Worm (Caenorhabditis elegans) whole organism, L1 larva: ENCODE measurements around the gene ZC513.3.

Experiments used
- C04F5.9 ChIP-seq: sonication (generic microtip); optimal IDR thresholded peaks from 2 replicates; lab custom pipeline; 2016; ENCODE audit warnings: missing genetic modification characterization, missing compliant biosample characterization
- C16A3.4 ChIP-seq: fragments of 150-350 bp; optimal IDR thresholded peaks from 2 replicates; lab custom pipeline; 2014; ENCODE audit warnings: missing biosample characterization, missing genetic modification characterization
- C34B4.2 ChIP-seq: sonication (generic microtip); optimal IDR thresholded peaks from 2 replicates; lab custom pipeline; 2017; ENCODE audit warnings: mild to moderate bottlenecking, missing genetic modification characterization, missing compliant biosample characterization
- F16B12.6 ChIP-seq: fragments of 150-350 bp; optimal IDR thresholded peaks from 2 replicates; lab custom pipeline; 2014; ENCODE audit warnings: missing biosample characterization, missing genetic modification characterization
- Y116A8C.19 ChIP-seq: sonication (generic microtip); optimal IDR thresholded peaks from 2 replicates; lab custom pipeline; 2016; ENCODE audit warnings: missing compliant biosample characterization, missing genetic modification characterization, borderline replicate concordance
- aly-2 ChIP-seq: fragments of 150-350 bp; optimal IDR thresholded peaks from 2 replicates; lab custom pipeline; 2014; ENCODE audit warnings: missing biosample characterization, missing genetic modification characterization
- ama-1 ChIP-seq: fragments of 150-350 bp; optimal IDR thresholded peaks from 2 replicates; lab custom pipeline; 2014
- blmp-1 ChIP-seq: fragments of 150-350 bp; optimal IDR thresholded peaks from 2 replicates; lab custom pipeline; 2014; ENCODE audit warnings: missing biosample characterization, missing genetic modification characterization
- ceh-63 ChIP-seq: fragments of 200-800 bp; sonication (Bioruptor generic); optimal IDR thresholded peaks from 2 replicates; lab custom pipeline; 2018; ENCODE audit warnings: mild to moderate bottlenecking, missing genetic modification characterization, missing compliant biosample characterization
- ceh-88 ChIP-seq: fragments of 200-800 bp; sonication (Bioruptor generic); IDR thresholded peaks from 2 replicates; pipeline ENCODE4 v1.3.6; 2022; ENCODE audit warnings: missing genetic modification characterization, missing compliant biosample characterization
- ceh-90 ChIP-seq: sonication (generic microtip); optimal IDR thresholded peaks from 2 replicates; lab custom pipeline; 2016; ENCODE audit warnings: missing genetic modification characterization, missing compliant biosample characterization
- dsc-1 ChIP-seq: sonication (generic microtip); optimal IDR thresholded peaks from 2 replicates; lab custom pipeline; 2016; ENCODE audit warnings: mild to moderate bottlenecking, missing genetic modification characterization, missing compliant biosample characterization
- efl-1 ChIP-seq, 4 experiments: fragments of 150-350 bp; optimal IDR thresholded peaks in 3 of 4; peaks in 1 of 4; 1 replicate in 1 of 4; 2 replicates in 3 of 4; lab custom pipeline; 2014; ENCODE audit warnings: missing biosample characterization in 2 of 4, missing genetic modification characterization in 2 of 4, missing genetic modification reagents in 2 of 4
- egl-13 ChIP-seq: sonication (generic microtip); optimal IDR thresholded peaks from 2 replicates; lab custom pipeline; 2016; ENCODE audit warnings: missing genotype, missing genetic modification reagents, missing genetic modification characterization, missing compliant biosample characterization
- elt-2 ChIP-seq: sonication (generic microtip); optimal IDR thresholded peaks from 2 replicates; lab custom pipeline; 2016; ENCODE audit warnings: missing genetic modification characterization, mild to moderate bottlenecking, inconsistent platforms, missing compliant biosample characterization, missing genetic modification reagents
- elt-3 ChIP-seq, 6 experiments: fragments of 150-350 bp in 1 of 6; sonication (generic microtip); optimal IDR thresholded peaks; 2 replicates each; lab custom pipeline; 2017 to 2018; ENCODE audit warnings: missing biosample characterization in 6 of 6, missing genetic modification characterization in 6 of 6, inconsistent platforms in 1 of 6
- fkh-10 ChIP-seq: sonication (generic microtip); optimal IDR thresholded peaks from 2 replicates; lab custom pipeline; 2017; ENCODE audit warnings: missing biosample characterization, missing genetic modification reagents, missing genetic modification characterization
- fkh-8 ChIP-seq: sonication (generic microtip); optimal IDR thresholded peaks from 2 replicates; lab custom pipeline; 2016; ENCODE audit warnings: mild to moderate bottlenecking, missing genetic modification characterization, missing compliant biosample characterization
- fos-1 ChIP-seq: fragments of 150-350 bp; optimal IDR thresholded peaks from 2 replicates; lab custom pipeline; 2014; ENCODE audit warnings: missing biosample characterization, missing genetic modification characterization
- grh-1 ChIP-seq: fragments of 200-800 bp; sonication (Bioruptor generic); IDR thresholded peaks from 2 replicates; pipeline ENCODE4 v1.3.6; 2022; ENCODE audit warnings: missing genetic modification reagents, missing genetic modification characterization, missing compliant biosample characterization
- hlh-17 ChIP-seq: fragments of 200-800 bp; sonication (Bioruptor generic); optimal IDR thresholded peaks from 2 replicates; lab custom pipeline; 2018; ENCODE audit warnings: missing genetic modification characterization, mild to moderate bottlenecking, missing compliant biosample characterization, moderate library complexity, borderline replicate concordance
- hlh-4 ChIP-seq: sonication (generic microtip); optimal IDR thresholded peaks from 2 replicates; lab custom pipeline; 2016; ENCODE audit warnings: mild to moderate bottlenecking, missing genetic modification characterization, missing compliant biosample characterization
- hpl-2 ChIP-seq: fragments of 150-350 bp; optimal IDR thresholded peaks from 2 replicates; lab custom pipeline; 2014; ENCODE audit warnings: missing biosample characterization, missing genetic modification reagents, missing genetic modification characterization
- jun-1 ChIP-seq: fragments of 150-350 bp; optimal IDR thresholded peaks from 2 replicates; lab custom pipeline; 2014; ENCODE audit warnings: missing biosample characterization, missing genetic modification reagents, missing genetic modification characterization
- lin-14 ChIP-seq: fragments of 200-800 bp; sonication (Bioruptor generic); optimal IDR thresholded peaks from 2 replicates; lab custom pipeline; 2018; ENCODE audit warnings: mild to moderate bottlenecking, missing genetic modification characterization, moderate library complexity, missing compliant biosample characterization
- lin-35 ChIP-seq, 2 experiments: fragments of 150-350 bp; optimal IDR thresholded peaks; 2 replicates each; lab custom pipeline; 2014; ENCODE audit warnings: missing biosample characterization in 2 of 2, missing genetic modification characterization in 2 of 2, missing genetic modification reagents in 2 of 2
- lin-39 ChIP-seq: fragments of 150-350 bp; optimal IDR thresholded peaks from 2 replicates; lab custom pipeline; 2014; ENCODE audit warnings: missing biosample characterization, missing genetic modification reagents, missing genetic modification characterization
- lir-3 ChIP-seq: sonication (generic microtip); optimal IDR thresholded peaks from 2 replicates; lab custom pipeline; 2016; ENCODE audit warnings: mild to moderate bottlenecking, missing genetic modification characterization, moderate library complexity, missing compliant biosample characterization; ENCODE audit not compliant: poor library complexity
- lsy-2 ChIP-seq, 2 experiments: fragments of 150-350 bp; optimal IDR thresholded peaks; 2 replicates each; lab custom pipeline; 2014; ENCODE audit warnings: missing biosample characterization in 2 of 2, missing genetic modification characterization in 2 of 2
- mab-9 ChIP-seq: fragments of 200-800 bp; sonication (Bioruptor generic); IDR thresholded peaks from 2 replicates; pipeline ENCODE4 v1.3.6; 2022; ENCODE audit warnings: missing genetic modification reagents, missing genetic modification characterization, missing compliant biosample characterization
- mdl-1 ChIP-seq, 2 experiments: fragments of 150-350 bp; optimal IDR thresholded peaks; 2 replicates each; lab custom pipeline; 2014 to 2017; ENCODE audit warnings: missing biosample characterization in 2 of 2, missing genetic modification characterization in 2 of 2, inconsistent platforms in 1 of 2
- mef-2 ChIP-seq: fragments of 150-350 bp; optimal IDR thresholded peaks from 2 replicates; lab custom pipeline; 2014; ENCODE audit warnings: missing biosample characterization, missing genetic modification characterization
- nhr-11 ChIP-seq: fragments of 150-350 bp; optimal IDR thresholded peaks from 2 replicates; lab custom pipeline; 2014; ENCODE audit warnings: missing biosample characterization, missing genetic modification characterization
- nhr-12 ChIP-seq: sonication (generic microtip); optimal IDR thresholded peaks from 2 replicates; lab custom pipeline; 2017; ENCODE audit warnings: missing biosample characterization, missing genetic modification characterization
- nhr-19 ChIP-seq: fragments of 200-800 bp; sonication (Bioruptor generic); conservative IDR thresholded peaks from 2 replicates; pipeline ENCODE4 v1.3.6; 2022; ENCODE audit warnings: missing genetic modification characterization, missing compliant biosample characterization
- nhr-20 ChIP-seq: sonication (generic microtip); optimal IDR thresholded peaks from 2 replicates; lab custom pipeline; 2016; ENCODE audit warnings: mild to moderate bottlenecking, missing genetic modification characterization, missing compliant biosample characterization
- nhr-28 ChIP-seq: fragments of 150-350 bp; optimal IDR thresholded peaks from 2 replicates; lab custom pipeline; 2014; ENCODE audit warnings: missing biosample characterization, missing genetic modification characterization
- nhr-47 ChIP-seq: sonication (generic microtip); optimal IDR thresholded peaks from 2 replicates; lab custom pipeline; 2016; ENCODE audit warnings: mild to moderate bottlenecking, missing genetic modification characterization, moderate library complexity, missing compliant biosample characterization
- nhr-71 ChIP-seq: sonication (generic microtip); optimal IDR thresholded peaks from 2 replicates; lab custom pipeline; 2016; ENCODE audit warnings: mild to moderate bottlenecking, missing genetic modification characterization, moderate library complexity, missing compliant biosample characterization
- nhr-77 ChIP-seq: fragments of 150-350 bp; optimal IDR thresholded peaks from 2 replicates; lab custom pipeline; 2014; ENCODE audit warnings: missing biosample characterization, missing genetic modification characterization
- nhr-85 ChIP-seq: sonication (generic microtip); peaks from one replicate; lab custom pipeline; 2016; ENCODE audit warnings: missing genetic modification characterization, inconsistent platforms, missing compliant biosample characterization
- nhr-90 ChIP-seq: sonication (generic microtip); optimal IDR thresholded peaks from 2 replicates; lab custom pipeline; 2016; ENCODE audit warnings: mild to moderate bottlenecking, missing genetic modification characterization, missing compliant biosample characterization; ENCODE audit not compliant: poor library complexity
- rnt-1 ChIP-seq: sonication (generic microtip); optimal IDR thresholded peaks from 2 replicates; lab custom pipeline; 2016; ENCODE audit warnings: mild to moderate bottlenecking, missing genetic modification characterization, moderate library complexity, missing compliant biosample characterization
- skn-1 ChIP-seq: fragments of 150-350 bp; optimal IDR thresholded peaks from 2 replicates; lab custom pipeline; 2014; ENCODE audit warnings: missing biosample characterization, missing genetic modification characterization
- snu-23 ChIP-seq: sonication (generic microtip); optimal IDR thresholded peaks from 2 replicates; lab custom pipeline; 2016; ENCODE audit warnings: missing genetic modification characterization, missing compliant biosample characterization
- sptf-1 ChIP-seq: fragments of 150-350 bp; optimal IDR thresholded peaks from 2 replicates; lab custom pipeline; 2014; ENCODE audit warnings: missing biosample characterization, missing genetic modification characterization
- sup-37 ChIP-seq: fragments of 200-800 bp; sonication (Bioruptor generic); optimal IDR thresholded peaks from 2 replicates; lab custom pipeline; 2018; ENCODE audit warnings: mild to moderate bottlenecking, missing genetic modification characterization, missing compliant biosample characterization
- tbx-2 ChIP-seq: sonication (generic microtip); optimal IDR thresholded peaks from 2 replicates; lab custom pipeline; 2016; ENCODE audit warnings: missing genetic modification characterization, missing compliant biosample characterization
- tlp-1 ChIP-seq: fragments of 150-350 bp; optimal IDR thresholded peaks from 2 replicates; lab custom pipeline; 2014; ENCODE audit warnings: missing biosample characterization, missing genetic modification characterization
- unc-62 ChIP-seq: fragments of 150-350 bp; optimal IDR thresholded peaks from 2 replicates; lab custom pipeline; 2014; ENCODE audit warnings: missing biosample characterization, missing genetic modification reagents, missing genetic modification characterization
- unc-86 ChIP-seq: sonication (generic microtip); optimal IDR thresholded peaks from 2 replicates; lab custom pipeline; 2016; ENCODE audit warnings: missing genetic modification characterization, missing compliant biosample characterization
- unc-98 ChIP-seq: fragments of 200-800 bp; sonication (Bioruptor generic); IDR thresholded peaks from 2 replicates; pipeline ENCODE4 v1.3.6; 2022; ENCODE audit warnings: missing genetic modification characterization, missing compliant biosample characterization
- zip-4 ChIP-seq: fragments of 200-800 bp; sonication (Bioruptor generic); optimal IDR thresholded peaks from 2 replicates; lab custom pipeline; 2018; ENCODE audit warnings: mild to moderate bottlenecking, missing genetic modification characterization, moderate library complexity, missing compliant biosample characterization

Gene ZC513.3

DNA sequence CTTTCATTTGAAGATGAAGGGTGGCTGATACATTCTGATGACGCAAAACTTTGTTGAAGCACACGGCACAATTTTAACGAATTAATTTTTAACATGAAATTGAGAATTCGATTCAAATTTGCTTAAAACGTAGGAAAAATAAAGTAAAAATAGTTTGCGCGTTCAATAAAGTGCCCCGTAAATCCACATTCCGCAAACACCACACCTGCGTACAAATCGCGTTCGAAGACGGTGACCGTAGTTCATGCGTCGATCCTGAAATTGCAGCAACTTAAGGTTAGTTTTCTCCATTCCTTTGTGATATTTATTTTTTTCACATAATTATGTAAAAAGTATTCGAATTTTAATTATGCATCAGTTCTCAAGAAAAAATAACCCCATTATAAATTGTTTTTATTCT is 22.1 kb upstream of the ZC513.3 start, which contains the start of gene F43H9.3 (continued):
- TF ChIP-seq hlh-4, result no peak
- no peak for TF ChIP-seq C34B4.2
- TF ChIP-seq rnt-1 (tag; lab: Kevin White, UChicago), result no peak
- no peak for TF ChIP-seq fkh-10 (GFP tag; lab: Kevin White, UChicago)
- TF ChIP-seq C16A3.4 (tag; lab: Kevin White, UChicago), result peak; percentile 55
- TF ChIP-seq fos-1 (tag; lab: Kevin White, UChicago), result no peak
- TF ChIP-seq blmp-1 (tag; lab: Kevin White, UChicago), result no peak
- no peak for TF ChIP-seq elt-2 (tag; lab: Kevin White, UChicago)
- no peak for TF ChIP-seq nhr-11 (tag; lab: Kevin White, UChicago)
- TF ChIP-seq ceh-90 (tag; lab: Kevin White, UChicago), result no peak
- no peak for TF ChIP-seq grh-1
- no peak for TF ChIP-seq mef-2
- no peak for TF ChIP-seq nhr-77 (tag; lab: Kevin White, UChicago)
- no peak for TF ChIP-seq zip-4
- no peak for TF ChIP-seq fkh-8
- no peak for TF ChIP-seq sup-37 (GFP tag; lab: Kevin White, UChicago)
- no peak for TF ChIP-seq nhr-90 (tag; lab: Kevin White, UChicago)
- no peak for TF ChIP-seq mab-9
- no peak for TF ChIP-seq jun-1 (tag; lab: Kevin White, UChicago)
- no peak for TF ChIP-seq lir-3
- TF ChIP-seq hpl-2 (GFP tag; lab: Kevin White, UChicago), result no peak
- no peak for TF ChIP-seq elt-3 (tag; optimal IDR thresholded peaks at IDR 0.05; lab: Kevin White, UChicago)
- TF ChIP-seq skn-1, result no peak
- no peak for TF ChIP-seq tlp-1 (tag; lab: Kevin White, UChicago)
- TF ChIP-seq egl-13 (tag; lab: Kevin White, UChicago), result no peak
- peak; percentile 29 to 58 for TF ChIP-seq lin-35 (GFP tag; optimal IDR thresholded peaks at IDR 0.05; lab: Kevin White, UChicago)
- peak; percentile 28 to 95 for TF ChIP-seq lsy-2 (tag; optimal IDR thresholded peaks at IDR 0.05; lab: Kevin White, UChicago)
- TF ChIP-seq aly-2 (tag; lab: Kevin White, UChicago), result no peak
- peak; percentile 62 to 70 for TF ChIP-seq efl-1 (optimal IDR thresholded peaks at IDR 0.05; lab: Kevin White, UChicago)
- peak; percentile 61 to 79 for TF ChIP-seq efl-1 (GFP tag; optimal IDR thresholded peaks at IDR 0.05 in 1 of 2; lab: Kevin White, UChicago)
- TF ChIP-seq nhr-19 (GFP tag; lab: Robert Waterston, UW), result no peak
- no peak for TF ChIP-seq ceh-63 (GFP tag; lab: Kevin White, UChicago)
- TF ChIP-seq sptf-1 (tag; lab: Kevin White, UChicago), result no peak
- TF ChIP-seq nhr-20 (tag; lab: Kevin White, UChicago), result no peak
- peak; percentile 80 for TF ChIP-seq F16B12.6
- TF ChIP-seq ceh-88 (GFP tag; lab: Robert Waterston, UW), result no peak
- no peak for TF ChIP-seq tbx-2 (tag; lab: Kevin White, UChicago)
- no peak for TF ChIP-seq nhr-12 (tag; lab: Kevin White, UChicago)
- TF ChIP-seq nhr-28 (tag; lab: Kevin White, UChicago), result no peak
- TF ChIP-seq C04F5.9 (tag; lab: Kevin White, UChicago), result no peak
- TF ChIP-seq nhr-71 (tag; lab: Kevin White, UChicago), result no peak
- TF ChIP-seq hlh-17 (GFP tag; lab: Kevin White, UChicago), result no peak

DNA sequence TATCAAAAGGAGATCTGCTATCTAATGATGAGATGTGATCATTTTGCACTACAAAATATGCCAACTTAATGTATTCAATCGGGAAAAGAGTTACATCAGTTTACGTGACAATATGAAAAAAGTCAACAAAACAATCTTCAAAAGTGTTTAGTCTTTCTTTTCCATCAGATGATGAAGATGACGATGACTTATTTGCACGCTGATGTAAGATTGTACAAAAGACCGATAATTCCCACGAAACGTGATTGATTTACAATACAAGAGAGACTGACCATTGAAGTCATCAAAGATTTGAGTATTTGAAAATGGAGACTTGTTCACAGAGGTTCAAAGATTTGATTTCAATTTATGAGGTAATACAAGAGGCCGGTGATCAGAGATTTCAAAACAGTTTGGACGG is 21.5 kb upstream of the ZC513.3 start:
- no peak for TF ChIP-seq tlp-1 (tag; lab: Kevin White, UChicago)
- no peak for TF ChIP-seq unc-86
- TF ChIP-seq nhr-12 (tag; lab: Kevin White, UChicago), result no peak
- TF ChIP-seq zip-4, result no peak
- peak; percentile 90 for TF ChIP-seq nhr-85 (tag; lab: Kevin White, UChicago)
- TF ChIP-seq grh-1, result no peak
- no peak for TF ChIP-seq nhr-28 (tag; lab: Kevin White, UChicago)
- no peak for TF ChIP-seq nhr-47
- TF ChIP-seq dsc-1 (tag; lab: Kevin White, UChicago), result no peak
- TF ChIP-seq unc-62, result no peak
- no peak for TF ChIP-seq Y116A8C.19 (tag; lab: Kevin White, UChicago)
- no peak for TF ChIP-seq skn-1
- no peak for TF ChIP-seq unc-98 (GFP tag; lab: Robert Waterston, UW)
- TF ChIP-seq ama-1 (lab: Kevin White, UChicago), result no peak
- peak; percentile 38 for TF ChIP-seq snu-23 (GFP tag; lab: Kevin White, UChicago)
- no peak for TF ChIP-seq rnt-1 (tag; lab: Kevin White, UChicago)
- no peak for TF ChIP-seq lin-39 (tag; lab: Kevin White, UChicago)
- no peak for TF ChIP-seq blmp-1 (tag; lab: Kevin White, UChicago)
- TF ChIP-seq mdl-1 (tag; optimal IDR thresholded peaks at IDR 0.05; lab: Kevin White, UChicago), result no peak
- TF ChIP-seq lin-14 (GFP tag; lab: Kevin White, UChicago), result peak; percentile 57
